Worm (Caenorhabditis elegans): ENCODE data around the gene str-227.

DNA sequence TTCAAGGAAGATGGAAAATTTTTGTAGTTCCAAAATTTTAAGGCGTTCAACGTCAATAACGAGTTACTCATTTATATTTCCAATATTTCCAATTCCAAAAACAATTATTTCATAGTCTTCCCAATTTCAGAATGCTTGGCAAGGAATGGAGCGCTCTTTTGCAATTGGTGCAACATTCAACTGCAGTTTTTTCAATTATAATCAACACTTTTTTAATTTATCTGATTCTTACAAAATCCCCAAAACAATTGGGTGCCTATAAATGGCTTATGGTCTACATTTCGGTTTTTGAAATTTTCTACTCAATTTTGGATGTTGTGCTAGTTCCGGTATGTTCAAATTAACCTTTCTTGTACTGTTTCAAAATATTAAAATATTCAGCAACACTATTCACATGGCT, 10.3 kb upstream of the str-227 start, which contains the start of gene str-225:
- no peak for TF ChIP-seq nhr-237 (tag; optimal IDR thresholded peaks at IDR 0.05)
- no peak for TF ChIP-seq nhr-28 (tag; optimal IDR thresholded peaks at IDR 0.05)
- no peak for TF ChIP-seq R02D3.7 (tag; optimal IDR thresholded peaks at IDR 0.05)
- TF ChIP-seq lin-39 (tag; optimal IDR thresholded peaks at IDR 0.05), result no peak
- TF ChIP-seq fkh-10 (GFP tag; optimal IDR thresholded peaks at IDR 0.05), result no peak
- no peak for TF ChIP-seq unc-62 (GFP tag; optimal IDR thresholded peaks at IDR 0.05)
- TF ChIP-seq snpc-4 (tag; optimal IDR thresholded peaks at IDR 0.05), result no peak
- no peak for TF ChIP-seq ZK546.5 (tag; optimal IDR thresholded peaks at IDR 0.05)
- TF ChIP-seq ceh-9 (tag; optimal IDR thresholded peaks at IDR 0.05), result no peak
- TF ChIP-seq ama-1 (optimal IDR thresholded peaks at IDR 0.05), result no peak
- no peak for TF ChIP-seq daf-12 (tag; optimal IDR thresholded peaks at IDR 0.05)
- no peak for TF ChIP-seq nhr-76 (tag; optimal IDR thresholded peaks at IDR 0.05)
- no peak for TF ChIP-seq nhr-25 (tag; optimal IDR thresholded peaks at IDR 0.05)
- TF ChIP-seq zag-1 (tag; optimal IDR thresholded peaks at IDR 0.05), result no peak

Data from whole organism, L3 larva.